Worm (Caenorhabditis elegans) whole organism, midembryonic: ENCODE measurements around the gene mgrn-1.

Experiments used
- T22C8.4 ChIP-seq: fragments of 200-800 bp; sonication (Bioruptor generic); IDR thresholded peaks from 2 replicates; pipeline ENCODE4 v1.3.6; 2022; ENCODE audit warnings: missing genetic modification characterization, missing compliant biosample characterization
- cog-1 ChIP-seq: sonication (generic microtip); optimal IDR thresholded peaks from 2 replicates; lab custom pipeline; 2016; ENCODE audit warnings: missing genetic modification characterization, missing compliant biosample characterization
- flt-1 ChIP-seq: fragments of 200-800 bp; sonication (Bioruptor generic); IDR thresholded peaks from 2 replicates; pipeline ENCODE4 v1.3.6; 2022; ENCODE audit warnings: missing genetic modification characterization, missing compliant biosample characterization
- klf-2 ChIP-seq: fragments of 200-800 bp; sonication (Bioruptor generic); conservative IDR thresholded peaks from 2 replicates; pipeline ENCODE4 v1.3.6; 2022; ENCODE audit warnings: missing genetic modification reagents, missing genetic modification characterization, missing compliant biosample characterization
- med-1 ChIP-seq: sonication (generic microtip); optimal IDR thresholded peaks from 2 replicates; lab custom pipeline; 2017; ENCODE audit warnings: missing genetic modification characterization, mild to moderate bottlenecking, missing compliant biosample characterization, antibody characterized with exemption, missing genetic modification reagents; ENCODE audit not compliant: insufficient read depth
- ref-1 ChIP-seq: fragments of 200-800 bp; sonication (Bioruptor generic); conservative IDR thresholded peaks from 2 replicates; pipeline ENCODE4 v1.3.6; 2022; ENCODE audit warnings: missing genetic modification reagents, missing genetic modification characterization, missing compliant biosample characterization
- tab-1 ChIP-seq: fragments of 200-800 bp; sonication (Bioruptor generic); IDR thresholded peaks from 2 replicates; pipeline ENCODE4 v1.3.6; 2022; ENCODE audit warnings: missing genetic modification characterization, missing compliant biosample characterization
- ztf-23 ChIP-seq: fragments of 200-800 bp; sonication (Bioruptor generic); IDR thresholded peaks from 2 replicates; pipeline ENCODE4 v1.3.6; 2022; ENCODE audit warnings: missing genetic modification reagents, missing genetic modification characterization, missing compliant biosample characterization
- ztf-29 ChIP-seq: fragments of 200-800 bp; sonication (Bioruptor generic); IDR thresholded peaks from 2 replicates; pipeline ENCODE4 v1.3.6; 2022; ENCODE audit warnings: missing genetic modification reagents, missing genetic modification characterization, missing compliant biosample characterization

The mgrn-1 gene

DNA sequence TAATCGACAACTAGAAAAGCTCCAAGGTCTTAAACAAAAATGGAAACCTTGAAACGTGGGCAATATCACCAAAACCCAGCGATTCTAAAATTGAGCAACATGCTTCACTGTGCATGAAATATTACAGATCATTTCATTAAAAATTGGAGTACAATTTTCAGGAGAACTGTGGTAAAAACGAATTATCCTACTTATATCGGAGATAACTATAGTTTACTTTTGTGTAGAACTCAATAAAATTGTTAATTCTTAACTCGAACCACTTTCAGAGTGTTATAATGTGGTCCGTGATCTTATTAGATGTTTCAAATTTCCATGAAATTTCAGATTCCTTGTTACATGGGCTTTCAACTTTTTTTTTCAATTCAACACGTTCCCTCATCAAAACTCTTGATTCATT is 23.7 kb upstream of the mgrn-1 start, which contains the start of gene K04G11.1:
K04G11.1 (plus strand) TSS at position 301 of the 400 bp plus-strand sequence.
- TF ChIP-seq ztf-23 (GFP tag; lab: Robert Waterston, UW), result no peak
- no peak for TF ChIP-seq ref-1 (GFP tag; lab: Robert Waterston, UW)
- TF ChIP-seq tab-1 (GFP tag; lab: Robert Waterston, UW), result no peak
- no peak for TF ChIP-seq ztf-29
- TF ChIP-seq cog-1, result no peak
- no peak for TF ChIP-seq flt-1 (GFP tag; lab: Robert Waterston, UW)
- no peak for TF ChIP-seq med-1
- no peak for TF ChIP-seq T22C8.4 (GFP tag; lab: Robert Waterston, UW)
- TF ChIP-seq klf-2 (GFP tag; lab: Robert Waterston, UW), result no peak

DNA sequence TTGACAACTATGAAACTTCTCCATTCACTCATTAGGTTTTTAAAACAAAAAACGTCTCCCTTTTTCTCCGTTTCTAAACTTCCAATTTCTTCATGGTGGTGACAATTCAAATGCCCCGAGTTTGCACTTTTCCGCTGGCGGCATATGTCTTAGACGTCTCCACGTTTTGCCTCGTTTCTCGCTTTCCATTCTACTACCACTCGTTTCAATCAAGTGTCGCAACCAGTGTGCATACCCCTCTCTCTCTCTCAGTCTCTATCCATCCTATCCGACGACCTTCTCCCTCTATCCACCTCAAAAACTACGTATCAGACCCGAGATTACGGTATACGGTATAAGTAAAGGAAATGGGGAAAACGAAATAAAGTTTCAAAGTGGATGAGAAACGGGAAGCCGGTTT is 22.7 kb upstream of the mgrn-1 start:
- TF ChIP-seq ztf-23 (GFP tag; lab: Robert Waterston, UW) (no peak), T22C8.4 (GFP tag; lab: Robert Waterston, UW) (no peak), flt-1 (GFP tag; lab: Robert Waterston, UW) (no peak), cog-1 (no peak), tab-1 (GFP tag; lab: Robert Waterston, UW) (no peak), ztf-29 (no peak), ref-1 (GFP tag; lab: Robert Waterston, UW) (no peak), klf-2 (GFP tag; lab: Robert Waterston, UW) (no peak), med-1 (no peak)

DNA sequence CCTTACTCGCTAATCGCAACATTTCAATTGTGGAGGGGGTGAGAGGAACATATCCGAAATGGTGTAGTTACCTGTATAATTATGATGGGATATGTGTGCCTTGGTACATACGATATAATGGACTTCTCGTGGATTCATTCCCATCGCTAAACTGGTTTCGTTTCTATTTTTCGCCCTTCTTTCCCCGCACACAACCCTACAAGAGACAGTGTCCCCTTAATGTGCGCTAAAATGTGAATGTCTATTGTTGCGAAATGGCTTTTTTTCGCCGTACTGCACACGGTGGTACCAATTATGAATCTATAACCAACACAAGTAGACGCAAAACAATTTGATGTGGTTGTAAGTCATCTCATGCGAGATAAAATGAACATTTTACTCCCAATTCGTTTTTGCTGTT is 17.9 kb upstream of the mgrn-1 start:
- no peak for TF ChIP-seq med-1
- no peak for TF ChIP-seq klf-2 (GFP tag; lab: Robert Waterston, UW)
- no peak for TF ChIP-seq flt-1 (GFP tag; lab: Robert Waterston, UW)
- TF ChIP-seq T22C8.4 (GFP tag; lab: Robert Waterston, UW), result no peak
- TF ChIP-seq ref-1 (GFP tag; lab: Robert Waterston, UW), result no peak
- TF ChIP-seq ztf-29, result no peak
- TF ChIP-seq cog-1, result no peak
- TF ChIP-seq ztf-23 (GFP tag; lab: Robert Waterston, UW), result no peak
- TF ChIP-seq tab-1 (GFP tag; lab: Robert Waterston, UW), result no peak

DNA sequence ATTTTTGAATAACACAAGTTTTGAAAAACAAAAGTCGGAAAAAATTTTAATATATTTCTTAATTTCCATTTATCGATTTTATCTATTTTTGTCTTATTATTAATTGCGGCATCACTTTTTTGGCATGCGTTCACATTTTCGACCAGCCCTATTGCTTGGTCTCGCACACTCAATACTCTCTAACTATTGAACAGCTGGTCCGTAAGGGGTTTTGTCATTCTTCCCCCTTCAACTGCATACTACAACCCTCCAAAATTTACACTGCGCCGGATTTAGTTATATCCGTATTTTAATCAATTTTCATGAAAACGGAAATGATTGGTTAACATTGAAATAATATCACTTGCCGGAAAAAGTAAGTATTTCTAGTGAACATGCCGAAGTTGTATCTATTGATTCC is 15.9 kb upstream of the mgrn-1 start, which contains the start of gene C11H1.7:
C11H1.7 (plus strand) TSS at position 12 of the 400 bp plus-strand sequence.
- TF ChIP-seq T22C8.4 (GFP tag; lab: Robert Waterston, UW) (no peak), med-1 (no peak), cog-1 (no peak), klf-2 (GFP tag; lab: Robert Waterston, UW) (no peak), ref-1 (GFP tag; lab: Robert Waterston, UW) (no peak), flt-1 (GFP tag; lab: Robert Waterston, UW) (no peak), tab-1 (GFP tag; lab: Robert Waterston, UW) (no peak), ztf-23 (GFP tag; lab: Robert Waterston, UW) (no peak)

DNA sequence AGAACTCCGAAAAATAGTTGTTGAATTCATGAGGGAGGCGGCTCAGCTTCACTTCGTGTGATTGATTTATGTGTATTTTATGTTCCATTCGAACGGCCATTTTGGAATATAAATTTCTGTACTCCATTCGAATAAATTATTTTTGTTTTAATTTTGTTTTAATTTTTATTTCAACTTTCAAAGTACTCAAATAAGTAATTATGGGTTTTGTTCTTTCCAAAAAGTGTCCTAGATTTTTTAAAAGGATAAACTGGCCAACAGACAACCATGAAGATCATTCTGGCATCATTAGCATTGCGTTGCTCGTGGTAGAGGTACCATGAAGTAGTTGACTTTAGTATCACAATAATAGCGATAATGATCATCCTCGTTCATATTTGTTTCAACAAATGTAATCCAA is 15.1 kb upstream of the mgrn-1 start:
- TF ChIP-seq ztf-23 (GFP tag; lab: Robert Waterston, UW), result no peak

DNA sequence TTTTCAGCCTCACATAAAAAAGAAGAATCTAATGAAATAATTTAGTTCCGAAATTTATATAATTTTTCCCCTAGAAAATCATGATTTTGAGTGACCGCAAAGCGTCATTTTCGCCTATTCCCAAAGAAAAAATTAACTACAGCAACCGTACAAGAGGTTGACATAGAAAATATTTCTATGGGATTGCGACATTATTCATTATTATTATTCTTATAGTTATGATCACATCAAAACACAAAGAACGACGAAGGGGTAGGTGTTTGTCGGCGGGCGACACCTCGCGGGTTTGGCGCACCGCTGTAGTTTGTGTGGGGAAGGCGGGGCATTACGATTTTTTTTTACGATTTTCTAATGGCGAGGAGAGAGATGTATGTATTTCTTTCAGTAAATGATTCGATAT is 12.8 kb upstream of the mgrn-1 start:
- TF ChIP-seq med-1 (no peak), T22C8.4 (GFP tag; lab: Robert Waterston, UW) (no peak), ztf-23 (GFP tag; lab: Robert Waterston, UW) (no peak), ztf-29 (no peak), ref-1 (GFP tag; lab: Robert Waterston, UW) (no peak), flt-1 (GFP tag; lab: Robert Waterston, UW) (no peak), klf-2 (GFP tag; lab: Robert Waterston, UW) (no peak), tab-1 (GFP tag; lab: Robert Waterston, UW) (no peak), cog-1 (no peak)

DNA sequence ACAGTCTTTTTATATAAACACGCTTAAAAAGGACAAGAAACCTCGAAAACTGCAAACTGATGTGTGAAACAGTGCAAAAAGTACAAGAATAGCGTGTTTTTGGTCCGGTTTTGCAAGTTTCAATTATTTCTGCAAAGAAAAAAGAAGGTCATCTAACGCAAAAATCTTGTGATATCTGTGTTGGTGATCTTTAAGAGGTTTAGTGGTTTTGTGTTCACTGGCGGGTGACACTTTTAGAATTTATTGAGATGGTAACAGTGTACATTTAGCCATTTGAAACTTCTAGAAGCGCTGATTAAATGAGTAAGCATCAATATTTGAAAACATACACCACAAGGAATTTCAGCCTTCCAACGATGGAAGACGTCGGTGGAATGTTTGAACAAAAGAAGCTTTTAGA is 11.3 kb upstream of the mgrn-1 start:
- TF ChIP-seq tab-1 (GFP tag; lab: Robert Waterston, UW) (no peak), ztf-23 (GFP tag; lab: Robert Waterston, UW) (no peak), ztf-29 (no peak), ref-1 (GFP tag; lab: Robert Waterston, UW) (no peak), T22C8.4 (GFP tag; lab: Robert Waterston, UW) (no peak), klf-2 (GFP tag; lab: Robert Waterston, UW) (no peak)

DNA sequence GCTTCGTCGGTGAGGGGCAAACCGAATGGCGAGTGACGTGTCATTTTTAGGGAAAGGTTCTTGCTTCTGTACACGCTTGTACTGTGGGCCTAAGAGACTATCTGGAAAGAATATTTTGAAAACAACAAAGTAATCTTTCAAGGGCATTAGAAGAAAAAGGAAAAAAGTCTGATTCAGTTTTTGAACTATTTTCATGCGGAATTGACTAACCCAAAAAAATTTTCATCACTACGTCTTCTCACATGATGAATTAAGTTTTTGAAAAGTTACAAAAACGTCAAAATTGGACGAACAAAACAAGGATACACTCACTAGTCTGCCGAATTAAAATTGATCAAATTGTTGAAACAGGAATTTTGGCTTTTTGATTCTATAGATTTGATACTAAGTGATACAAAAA is 8.8 kb upstream of the mgrn-1 start, which contains the start of gene C11H1.9:
C11H1.9 (minus strand) TSS at position 101 of the 400 bp plus-strand sequence.
- TF ChIP-seq tab-1 (GFP tag; lab: Robert Waterston, UW), result no peak
- TF ChIP-seq ztf-23 (GFP tag; lab: Robert Waterston, UW), result no peak
- TF ChIP-seq klf-2 (GFP tag; lab: Robert Waterston, UW), result no peak
- no peak for TF ChIP-seq T22C8.4 (GFP tag; lab: Robert Waterston, UW)
- no peak for TF ChIP-seq ref-1 (GFP tag; lab: Robert Waterston, UW)
- no peak for TF ChIP-seq ztf-29
- no peak for TF ChIP-seq med-1
- TF ChIP-seq cog-1, result no peak

DNA sequence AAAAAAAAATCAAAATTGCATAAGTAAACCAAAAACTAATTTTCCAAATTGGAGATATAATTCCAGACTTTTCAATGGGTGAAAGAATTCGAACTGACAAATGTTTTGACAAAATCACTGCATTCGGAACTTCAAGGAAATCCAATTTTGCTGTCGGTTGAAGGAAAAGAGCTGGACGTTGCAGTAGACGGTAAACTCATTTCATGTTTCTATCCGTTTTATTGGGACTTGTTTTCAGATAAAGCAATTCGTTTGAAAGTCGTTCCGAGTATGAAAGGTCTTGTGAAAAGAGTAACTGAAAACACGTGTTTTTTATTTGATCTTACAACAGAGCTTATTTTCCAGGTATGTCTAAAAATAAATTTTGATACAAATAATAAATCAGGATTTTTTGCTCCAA is 4.6 kb upstream of the mgrn-1 start:
- no peak for TF ChIP-seq tab-1 (GFP tag; lab: Robert Waterston, UW)
- TF ChIP-seq klf-2 (GFP tag; lab: Robert Waterston, UW), result no peak
- TF ChIP-seq ztf-23 (GFP tag; lab: Robert Waterston, UW), result no peak
- TF ChIP-seq flt-1 (GFP tag; lab: Robert Waterston, UW), result no peak
- no peak for TF ChIP-seq ztf-29
- TF ChIP-seq T22C8.4 (GFP tag; lab: Robert Waterston, UW), result no peak
- no peak for TF ChIP-seq cog-1
- TF ChIP-seq med-1, result no peak
- TF ChIP-seq ref-1 (GFP tag; lab: Robert Waterston, UW), result no peak

DNA sequence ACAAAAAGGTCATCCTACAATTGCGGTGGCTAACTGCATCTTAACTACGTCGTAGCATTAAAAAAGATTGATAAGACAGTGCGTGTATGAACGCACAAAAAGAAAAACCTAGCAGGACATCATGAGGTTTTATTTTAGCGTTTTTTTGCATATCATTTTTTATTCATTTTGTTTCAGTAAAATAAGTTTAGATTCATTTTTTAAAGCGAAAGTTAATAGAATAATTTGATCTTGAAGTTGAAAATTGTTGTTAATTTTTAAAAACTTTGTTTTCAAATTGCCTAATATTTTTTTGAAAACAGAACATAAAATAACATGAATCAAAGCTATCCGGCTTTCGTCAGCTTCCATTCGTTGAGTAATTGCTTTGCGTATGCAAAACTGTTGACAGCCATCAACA is 2.1 kb upstream of the mgrn-1 start, which contains the start of gene prx-1:
prx-1 (plus strand) TSS at position 301 of the 400 bp plus-strand sequence.
- TF ChIP-seq ref-1 (GFP tag; lab: Robert Waterston, UW), result no peak
- TF ChIP-seq T22C8.4 (GFP tag; lab: Robert Waterston, UW), result no peak
- no peak for TF ChIP-seq tab-1 (GFP tag; lab: Robert Waterston, UW)
- no peak for TF ChIP-seq med-1
- no peak for TF ChIP-seq klf-2 (GFP tag; lab: Robert Waterston, UW)
- no peak for TF ChIP-seq ztf-23 (GFP tag; lab: Robert Waterston, UW)
- no peak for TF ChIP-seq flt-1 (GFP tag; lab: Robert Waterston, UW)
- TF ChIP-seq ztf-29, result no peak
- TF ChIP-seq cog-1, result no peak
